Fruit fly (Drosophila melanogaster) whole organism, prepupa: ENCODE data around the gene Cpr30B.

Source experiments
- CG10631 ChIP-seq: fragments of 200-800 bp; sonication (Bioruptor generic); optimal IDR thresholded peaks from 2 replicates; lab custom pipeline; 2016; ENCODE audit warnings: missing biosample characterization, missing genetic modification characterization
- CG10669 ChIP-seq: fragments of 200-800 bp; sonication (Bioruptor generic); optimal IDR thresholded peaks from 3 replicates; lab custom pipeline; 2018; ENCODE audit warnings: missing biosample characterization, mild to moderate bottlenecking, missing genetic modification characterization, moderate library complexity
- CG11294 ChIP-seq: fragments of 200-800 bp; sonication (Bioruptor generic); IDR thresholded peaks from 2 replicates; pipeline ENCODE4 v1.3.6; 2022; ENCODE audit warnings: missing biosample characterization, missing genetic modification characterization
- CG11762 ChIP-seq: fragments of 200-800 bp; sonication (Bioruptor generic); optimal IDR thresholded peaks from 3 replicates; lab custom pipeline; 2016; ENCODE audit warnings: missing biosample characterization, missing genetic modification characterization; ENCODE audit not compliant: insufficient read depth
- CG11902 ChIP-seq: fragments of 200-800 bp; sonication (Bioruptor generic); optimal IDR thresholded peaks from 3 replicates; lab custom pipeline; 2016; ENCODE audit warnings: missing biosample characterization, missing genetic modification characterization
- CG15336 ChIP-seq: fragments of 200-800 bp; sonication (Bioruptor generic); IDR thresholded peaks from 2 replicates; pipeline ENCODE4 v1.3.6; 2022; ENCODE audit warnings: missing biosample characterization, missing genetic modification characterization
- CG1621 ChIP-seq: fragments of 200-800 bp; sonication (Bioruptor generic); optimal IDR thresholded peaks from 3 replicates; lab custom pipeline; 2018; ENCODE audit warnings: missing biosample characterization, mild to moderate bottlenecking, missing genetic modification characterization
- CG16779 ChIP-seq: fragments of 200-800 bp; sonication (Bioruptor generic); optimal IDR thresholded peaks from 3 replicates; lab custom pipeline; 2017; ENCODE audit warnings: missing biosample characterization, mild to moderate bottlenecking, missing genetic modification characterization
- CG3032 ChIP-seq: fragments of 200-800 bp; optimal IDR thresholded peaks from 2 replicates; lab custom pipeline; 2019; ENCODE audit warnings: missing biosample characterization, mild to moderate bottlenecking, missing genetic modification characterization, moderate library complexity
- CG32006 ChIP-seq: fragments of 200-800 bp; sonication (Bioruptor generic); optimal IDR thresholded peaks from 3 replicates; lab custom pipeline; 2017; ENCODE audit warnings: missing biosample characterization, mild to moderate bottlenecking, missing genetic modification characterization
- CG34406 ChIP-seq: fragments of 200-800 bp; sonication (Bioruptor generic); optimal IDR thresholded peaks from 3 replicates; lab custom pipeline; 2016; ENCODE audit warnings: missing biosample characterization, missing genetic modification characterization
- CG3919 ChIP-seq: fragments of 200-800 bp; sonication (Bioruptor generic); optimal IDR thresholded peaks from 3 replicates; lab custom pipeline; 2016; ENCODE audit warnings: missing biosample characterization, missing genetic modification characterization
- CG4318 ChIP-seq: fragments of 200-800 bp; sonication (Bioruptor generic); optimal IDR thresholded peaks from 3 replicates; lab custom pipeline; 2017; ENCODE audit warnings: missing biosample characterization, mild to moderate bottlenecking, missing genetic modification characterization
- CG6163 ChIP-seq: fragments of 200-800 bp; sonication (Bioruptor generic); IDR thresholded peaks from 3 replicates; pipeline ENCODE4 v1.3.6; 2022; ENCODE audit warnings: missing biosample characterization, missing genetic modification characterization
- CG6276 ChIP-seq: fragments of 200-800 bp; sonication (Bioruptor generic); optimal IDR thresholded peaks from 2 replicates; lab custom pipeline; 2017; ENCODE audit warnings: missing biosample characterization, mild to moderate bottlenecking, missing genetic modification characterization
- CG6792 ChIP-seq: fragments of 200-800 bp; sonication (Bioruptor generic); optimal IDR thresholded peaks from 3 replicates; lab custom pipeline; 2016; ENCODE audit warnings: missing biosample characterization, missing genetic modification characterization
- CG6854 ChIP-seq: fragments of 200-800 bp; sonication (Bioruptor generic); optimal IDR thresholded peaks from 2 replicates; lab custom pipeline; 2017; ENCODE audit warnings: missing biosample characterization, mild to moderate bottlenecking, missing genetic modification characterization
- CG8119 ChIP-seq: fragments of 200-800 bp; sonication (Bioruptor generic); IDR thresholded peaks from 3 replicates; pipeline ENCODE4 v1.3.6; 2022; ENCODE audit warnings: missing biosample characterization, missing genetic modification characterization
- CG8319 ChIP-seq: fragments of 200-800 bp; sonication (Bioruptor generic); optimal IDR thresholded peaks from 3 replicates; lab custom pipeline; 2016; ENCODE audit warnings: missing biosample characterization, missing genetic modification characterization
- CG8632 ChIP-seq: fragments of 200-800 bp; sonication (Bioruptor generic); optimal IDR thresholded peaks from 3 replicates; lab custom pipeline; 2016; ENCODE audit warnings: missing biosample characterization, missing genetic modification characterization
- Eip75B ChIP-seq: fragments of 200-800 bp; sonication (Bioruptor generic); optimal IDR thresholded peaks from 3 replicates; lab custom pipeline; 2016; ENCODE audit warnings: missing biosample characterization, missing genetic modification characterization
- Eip78C ChIP-seq: fragments of 200-800 bp; sonication (Bioruptor generic); peaks from one replicate; lab custom pipeline; 2016; ENCODE audit warnings: missing biosample characterization, missing genetic modification characterization
- Eip93F ChIP-seq: fragments of 200-800 bp; sonication (Bioruptor generic); optimal IDR thresholded peaks from 2 replicates; lab custom pipeline; 2016; ENCODE audit warnings: missing biosample characterization, mild to moderate bottlenecking, missing genetic modification characterization
- Ets21C ChIP-seq: fragments of 200-800 bp; sonication (Bioruptor generic); optimal IDR thresholded peaks from 3 replicates; lab custom pipeline; 2016; ENCODE audit warnings: missing biosample characterization, missing genetic modification characterization
- Ets96B ChIP-seq: fragments of 200-800 bp; optimal IDR thresholded peaks from 2 replicates; lab custom pipeline; 2019; ENCODE audit warnings: missing biosample characterization, mild to moderate bottlenecking, missing genetic modification characterization, moderate library complexity
- Hr39 ChIP-seq: fragments of 200-800 bp; sonication (Bioruptor generic); optimal IDR thresholded peaks from 2 replicates; lab custom pipeline; 2016; ENCODE audit warnings: missing biosample characterization, missing genetic modification characterization
- Lpt ChIP-seq: fragments of 200-800 bp; sonication (Bioruptor generic); optimal IDR thresholded peaks from 3 replicates; lab custom pipeline; 2016; ENCODE audit warnings: missing biosample characterization, missing genetic modification characterization
- Met ChIP-seq: fragments of 200-800 bp; sonication (Bioruptor generic); optimal IDR thresholded peaks from 3 replicates; lab custom pipeline; 2016; ENCODE audit warnings: missing biosample characterization, missing genetic modification characterization
- Smox ChIP-seq: fragments of 200-800 bp; sonication (Bioruptor generic); optimal IDR thresholded peaks from 3 replicates; lab custom pipeline; 2016; ENCODE audit warnings: missing biosample characterization, missing genetic modification characterization
- Sox102F ChIP-seq: fragments of 200-800 bp; sonication (Bioruptor generic); optimal IDR thresholded peaks from 2 replicates; lab custom pipeline; 2016; ENCODE audit warnings: missing biosample characterization, mild to moderate bottlenecking, missing genetic modification characterization
- Sox15 ChIP-seq: fragments of 200-800 bp; sonication (Bioruptor generic); optimal IDR thresholded peaks from 3 replicates; lab custom pipeline; 2016; ENCODE audit warnings: missing biosample characterization, missing genetic modification characterization
- achi ChIP-seq: fragments of 200-800 bp; sonication (Bioruptor generic); optimal IDR thresholded peaks from 3 replicates; lab custom pipeline; 2016; ENCODE audit warnings: missing biosample characterization, missing genetic modification characterization
- acj6 ChIP-seq: fragments of 200-800 bp; sonication (Bioruptor generic); optimal IDR thresholded peaks from 3 replicates; lab custom pipeline; 2016; ENCODE audit warnings: missing biosample characterization, missing genetic modification characterization
- dac ChIP-seq: fragments of 200-800 bp; sonication (Bioruptor generic); optimal IDR thresholded peaks from 2 replicates; lab custom pipeline; 2017; ENCODE audit warnings: missing biosample characterization, mild to moderate bottlenecking, missing genetic modification characterization
- dsx ChIP-seq: fragments of 200-800 bp; optimal IDR thresholded peaks from 3 replicates; lab custom pipeline; 2019; ENCODE audit warnings: missing biosample characterization, mild to moderate bottlenecking, missing genetic modification characterization, moderate library complexity; ENCODE audit not compliant: poor library complexity, severe bottlenecking
- eg ChIP-seq: fragments of 200-800 bp; sonication (Bioruptor generic); IDR thresholded peaks from 3 replicates; pipeline ENCODE4 v1.3.6; 2022; ENCODE audit warnings: missing biosample characterization, missing genetic modification characterization
- esn ChIP-seq: fragments of 200-800 bp; sonication (Bioruptor generic); optimal IDR thresholded peaks from 2 replicates; lab custom pipeline; 2016; ENCODE audit warnings: missing biosample characterization, mild to moderate bottlenecking, missing genetic modification characterization, moderate library complexity
- fd59A ChIP-seq: fragments of 200-800 bp; sonication (Bioruptor generic); optimal IDR thresholded peaks from 2 replicates; lab custom pipeline; 2017; ENCODE audit warnings: missing biosample characterization, mild to moderate bottlenecking, missing genetic modification characterization, missing genetic modification reagents
- fkh ChIP-seq: fragments of 200-800 bp; sonication (Bioruptor generic); optimal IDR thresholded peaks from 3 replicates; lab custom pipeline; 2017; ENCODE audit warnings: missing biosample characterization, mild to moderate bottlenecking, missing genetic modification characterization, moderate library complexity
- net ChIP-seq: fragments of 200-800 bp; sonication (Bioruptor generic); optimal IDR thresholded peaks from 3 replicates; lab custom pipeline; 2016; ENCODE audit warnings: missing biosample characterization, missing genetic modification characterization
- pdm3 ChIP-seq: fragments of 200-800 bp; sonication (Bioruptor generic); optimal IDR thresholded peaks from 3 replicates; lab custom pipeline; 2016; ENCODE audit warnings: missing biosample characterization, missing genetic modification characterization
- salr ChIP-seq, 2 experiments: fragments of 200-800 bp; sonication (Bioruptor generic); optimal IDR thresholded peaks; 3 replicates each; lab custom pipeline; 2016 to 2018; ENCODE audit warnings: missing biosample characterization in 2 of 2, missing genetic modification characterization in 2 of 2, mild to moderate bottlenecking in 1 of 2
- ss ChIP-seq, 2 experiments: fragments of 200-800 bp; sonication (Bioruptor generic); optimal IDR thresholded peaks; 2 replicates in 1 of 2; 3 replicates in 1 of 2; lab custom pipeline; 2017 to 2018; ENCODE audit warnings: mild to moderate bottlenecking in 2 of 2, missing biosample characterization in 2 of 2, missing genetic modification characterization in 2 of 2, moderate library complexity in 1 of 2
- svp ChIP-seq: fragments of 200-800 bp; sonication (Bioruptor generic); peaks from one replicate; lab custom pipeline; 2016; ENCODE audit warnings: missing biosample characterization, missing genetic modification characterization
- topi ChIP-seq: fragments of 200-800 bp; sonication (Bioruptor generic); optimal IDR thresholded peaks from 3 replicates; lab custom pipeline; 2016; ENCODE audit warnings: missing biosample characterization, missing genetic modification characterization
- vri ChIP-seq: fragments of 200-800 bp; sonication (Bioruptor generic); optimal IDR thresholded peaks from 3 replicates; lab custom pipeline; 2016; ENCODE audit warnings: missing biosample characterization, mild to moderate bottlenecking, missing genetic modification characterization

Cpr30B gene

DNA sequence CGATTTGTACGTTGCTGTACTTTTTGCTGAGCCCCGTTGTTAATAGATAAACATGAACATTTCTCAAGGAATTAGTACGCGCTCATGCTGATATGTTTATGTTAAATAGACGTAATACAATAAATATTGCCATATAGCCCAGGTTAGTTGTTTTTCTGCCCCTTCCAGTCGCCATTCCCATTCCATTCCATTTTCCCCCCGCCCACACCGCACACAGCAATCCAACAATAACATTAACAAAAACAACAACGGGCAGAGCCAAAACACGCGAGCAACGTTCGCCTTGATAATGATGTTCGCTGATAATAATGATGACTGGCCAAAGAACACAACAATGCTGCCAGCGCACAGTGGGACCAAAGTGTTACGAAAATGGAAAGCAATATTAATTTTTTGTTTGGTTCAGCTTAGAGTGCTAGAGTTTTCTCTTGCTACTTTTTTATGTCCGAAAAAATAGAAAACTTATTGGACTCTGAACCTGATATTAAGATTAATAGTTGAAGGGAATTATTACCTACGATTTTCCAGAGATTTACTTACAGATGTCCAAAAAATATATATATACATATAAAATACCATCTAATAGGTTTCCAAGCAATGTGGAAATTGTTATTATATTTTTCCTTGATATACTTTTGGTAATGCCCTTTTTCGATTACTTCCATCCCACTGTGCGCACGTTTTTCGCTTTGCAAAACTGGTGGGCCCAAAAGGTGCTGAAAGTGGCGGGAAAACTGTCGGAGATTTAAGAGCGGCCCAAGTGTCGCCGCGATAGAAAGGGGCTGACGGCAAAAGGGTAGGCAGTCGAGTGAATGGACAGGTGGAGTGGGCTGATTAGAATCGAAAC lies 27.1 kb downstream of the Cpr30B start (continued):
- TF ChIP-seq eg = peak; percentile 92
- peak; percentile 88 for TF ChIP-seq vri (GFP tag; lab: Kevin White, UChicago)
- peak; percentile 90 for TF ChIP-seq CG6163 (GFP tag; lab: Robert Waterston, UW)
- peak; percentile 98 for TF ChIP-seq CG32006 (GFP tag; lab: Kevin White, UChicago)
- TF ChIP-seq Met (GFP tag; lab: Kevin White, UChicago) = peak; percentile 96
- peak; percentile 89 for TF ChIP-seq CG6854
- TF ChIP-seq CG11902 = peak; percentile 90
- TF ChIP-seq salr (GFP tag; optimal IDR thresholded peaks at IDR 0.05; lab: Kevin White, UChicago) = peak; percentile 81 to 99
- peak; percentile 94 for TF ChIP-seq Sox102F (GFP tag; lab: Kevin White, UChicago)
- peak; percentile 96 for TF ChIP-seq Lpt (GFP tag; lab: Kevin White, UChicago)
- TF ChIP-seq svp (GFP tag; lab: Kevin White, UChicago) = peak; percentile 97
- peak; percentile 95 for TF ChIP-seq dsx (GFP tag; lab: Kevin White, UChicago)
- peak; percentile 70 for TF ChIP-seq fkh (GFP tag; lab: Kevin White, UChicago)
- TF ChIP-seq CG10631 (GFP tag; lab: Kevin White, UChicago) = peak; percentile 96
- TF ChIP-seq CG3919 (GFP tag; lab: Kevin White, UChicago) = peak; percentile 95
- peak; percentile 96 for TF ChIP-seq CG11762
- peak; percentile 97 for TF ChIP-seq CG4318 (GFP tag; lab: Kevin White, UChicago)
- peak; percentile 93 for TF ChIP-seq fd59A (GFP tag; lab: Kevin White, UChicago)
- peak; percentile 96 for TF ChIP-seq CG16779
- peak; percentile 87 for TF ChIP-seq Hr39 (GFP tag; lab: Kevin White, UChicago)
- peak; percentile 90 for TF ChIP-seq CG11294 (GFP tag; lab: Robert Waterston, UW)
- peak; percentile 97 for TF ChIP-seq CG34406 (GFP tag; lab: Kevin White, UChicago)
- TF ChIP-seq esn (GFP tag; lab: Kevin White, UChicago) = peak; percentile 97
- TF ChIP-seq CG1621 (tag; lab: Kevin White, UChicago) = peak; percentile 90
- TF ChIP-seq CG15336 = peak; percentile 95
- peak; percentile 97 for TF ChIP-seq net (GFP tag; lab: Kevin White, UChicago)
- peak; percentile 96 for TF ChIP-seq Smox (GFP tag; lab: Kevin White, UChicago)
- peak; percentile 87 for TF ChIP-seq Ets21C (GFP tag; lab: Kevin White, UChicago)
- TF ChIP-seq Sox15 = peak; percentile 89
- TF ChIP-seq acj6 (GFP tag; lab: Kevin White, UChicago) = peak; percentile 96
- peak; percentile 85 for TF ChIP-seq Eip93F (GFP tag; lab: Kevin White, UChicago)
- TF ChIP-seq CG3032 (tag; lab: Kevin White, UChicago) = peak; percentile 96
- TF ChIP-seq Eip78C (GFP tag; lab: Kevin White, UChicago) = peak; percentile 99
- TF ChIP-seq, all 60 proteins: peak for 59

DNA sequence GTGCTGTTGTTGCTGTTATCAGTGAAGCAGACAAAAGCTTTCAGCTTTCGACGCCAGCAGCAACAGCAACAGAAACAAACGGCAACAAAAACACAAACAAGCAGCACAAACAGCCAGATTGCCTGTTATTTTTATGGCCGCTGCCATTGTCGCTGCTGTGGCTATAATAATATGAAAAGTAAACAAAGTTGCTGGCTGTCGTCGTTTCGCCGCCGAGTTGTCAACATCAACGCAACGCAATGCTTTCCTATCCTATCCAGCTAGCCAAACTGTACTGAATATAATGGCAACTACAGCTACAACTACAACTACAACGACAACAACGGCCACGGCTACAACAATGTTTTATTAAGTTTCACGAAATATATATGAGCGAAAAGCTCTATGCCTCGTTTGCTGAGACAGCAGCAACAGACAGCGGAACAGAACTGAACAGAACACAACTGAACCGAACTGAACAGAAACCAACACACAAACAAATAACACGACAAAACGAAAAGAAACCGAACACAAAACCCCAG lies 28.1 kb downstream of the Cpr30B start:
- TF ChIP-seq dac (GFP tag; lab: Kevin White, UChicago) = no peak
- no peak for TF ChIP-seq achi (GFP tag; lab: Kevin White, UChicago)
- peak; percentile 39 for TF ChIP-seq Eip78C (GFP tag; lab: Kevin White, UChicago)
- TF ChIP-seq CG10631 (GFP tag; lab: Kevin White, UChicago) = no peak
- TF ChIP-seq Smox (GFP tag; lab: Kevin White, UChicago) = no peak
- no peak for TF ChIP-seq ss (GFP tag; optimal IDR thresholded peaks at IDR 0.05; lab: Kevin White, UChicago)
- no peak for TF ChIP-seq Eip93F (GFP tag; lab: Kevin White, UChicago)
- TF ChIP-seq CG11902 = no peak
- peak; percentile 40 for TF ChIP-seq CG15336
- no peak for TF ChIP-seq CG10669 (GFP tag; lab: Kevin White, UChicago)
- TF ChIP-seq acj6 (GFP tag; lab: Kevin White, UChicago) = no peak
- no peak for TF ChIP-seq CG8632 (GFP tag; lab: Kevin White, UChicago)
- TF ChIP-seq topi = no peak
- no peak for TF ChIP-seq Eip75B (GFP tag; lab: Kevin White, UChicago)
- no peak for TF ChIP-seq pdm3 (GFP tag; lab: Kevin White, UChicago)
- no peak for TF ChIP-seq CG34406 (GFP tag; lab: Kevin White, UChicago)
- TF ChIP-seq fkh (GFP tag; lab: Kevin White, UChicago) = peak; percentile 94
- TF ChIP-seq CG8119 = no peak
- 0 out of 3 replicates have a peak, but pooled peaks have one; percentile 30 for TF ChIP-seq CG6163 (GFP tag; lab: Robert Waterston, UW)
- TF ChIP-seq Sox102F (GFP tag; lab: Kevin White, UChicago) = no peak
- TF ChIP-seq CG8319 (GFP tag; lab: Kevin White, UChicago) = no peak
- no peak for TF ChIP-seq CG6792
- TF ChIP-seq CG11762 = no peak
- no peak for TF ChIP-seq Ets96B (tag; lab: Kevin White, UChicago)
- TF ChIP-seq CG6276 = peak; percentile 55
- no peak for TF ChIP-seq CG3919 (GFP tag; lab: Kevin White, UChicago)
- no peak for TF ChIP-seq net (GFP tag; lab: Kevin White, UChicago)
